Worm (Caenorhabditis elegans) whole organism, L4 larva: ENCODE data around the gene W03B1.5.

Experiments
- F10B5.3 ChIP-seq: sonication (generic microtip); optimal IDR thresholded peaks from 2 replicates; lab custom pipeline; 2016; ENCODE audit warnings: mild to moderate bottlenecking, missing genetic modification characterization, missing compliant biosample characterization
- F26F4.8 ChIP-seq: fragments of 200-800 bp; sonication (Bioruptor generic); conservative IDR thresholded peaks from 2 replicates; pipeline ENCODE4 v1.3.6; 2022; ENCODE audit warnings: missing genetic modification characterization, missing compliant biosample characterization
- F37D6.2 ChIP-seq: sonication (generic microtip); optimal IDR thresholded peaks from 2 replicates; lab custom pipeline; 2016; ENCODE audit warnings: mild to moderate bottlenecking, missing genetic modification characterization, missing compliant biosample characterization
- R02D3.7 ChIP-seq: fragments of 150-350 bp; sonication (generic microtip); optimal IDR thresholded peaks from 3 replicates; lab custom pipeline; 2014; ENCODE audit warnings: missing biosample characterization, missing genetic modification characterization
- T20F7.1 ChIP-seq: fragments of 200-800 bp; sonication (Bioruptor generic); optimal IDR thresholded peaks from 2 replicates; lab custom pipeline; 2018; ENCODE audit warnings: mild to moderate bottlenecking, missing genetic modification characterization, missing compliant biosample characterization
- Y105C5A.15 ChIP-seq: fragments of 200-800 bp; sonication (Bioruptor generic); IDR thresholded peaks from 2 replicates; pipeline ENCODE4 v1.3.6; 2022; ENCODE audit warnings: missing genetic modification characterization, missing compliant biosample characterization
- ZK546.5 ChIP-seq, 2 experiments: sonication (generic microtip); optimal IDR thresholded peaks; 2 replicates each; lab custom pipeline; 2017; ENCODE audit warnings: missing biosample characterization in 2 of 2, missing genetic modification characterization in 2 of 2
- aha-1 ChIP-seq: fragments of 150-350 bp; peaks from one replicate; lab custom pipeline; 2014; ENCODE audit warnings: missing biosample characterization, missing genetic modification characterization
- aly-2 ChIP-seq: sonication (generic microtip); optimal IDR thresholded peaks from 2 replicates; lab custom pipeline; 2018; ENCODE audit warnings: missing biosample characterization, missing genetic modification characterization
- arid-1 ChIP-seq: fragments of 200-800 bp; sonication (Bioruptor generic); conservative IDR thresholded peaks from 2 replicates; pipeline ENCODE4 v1.3.6; 2022; ENCODE audit warnings: missing genetic modification reagents, missing genetic modification characterization, missing compliant biosample characterization
- ceh-20 ChIP-seq: fragments of 200-800 bp; sonication (Bioruptor generic); IDR thresholded peaks from 2 replicates; pipeline ENCODE4 v1.3.6; 2022; ENCODE audit warnings: missing genetic modification reagents, missing genetic modification characterization, missing compliant biosample characterization
- ceh-32 ChIP-seq: sonication (generic microtip); optimal IDR thresholded peaks from 2 replicates; lab custom pipeline; 2016; ENCODE audit warnings: mild to moderate bottlenecking, missing genetic modification characterization, missing compliant biosample characterization; ENCODE audit not compliant: poor library complexity
- ceh-62 ChIP-seq: sonication (generic microtip); optimal IDR thresholded peaks from 2 replicates; lab custom pipeline; 2017; ENCODE audit warnings: missing biosample characterization, missing genetic modification characterization
- ceh-82 ChIP-seq: sonication (generic microtip); optimal IDR thresholded peaks from 2 replicates; lab custom pipeline; 2017; ENCODE audit warnings: missing biosample characterization, missing genetic modification characterization
- cey-2 ChIP-seq: sonication (generic microtip); optimal IDR thresholded peaks from 3 replicates; lab custom pipeline; 2017; ENCODE audit warnings: missing genetic modification characterization, mild to moderate bottlenecking, missing compliant biosample characterization, antibody characterized with exemption, borderline replicate concordance; ENCODE audit not compliant: insufficient read depth
- daf-12 ChIP-seq: fragments of 150-350 bp; optimal IDR thresholded peaks from 2 replicates; lab custom pipeline; 2014; ENCODE audit warnings: missing biosample characterization, missing genetic modification reagents, missing genetic modification characterization
- daf-8 ChIP-seq: fragments of 200-800 bp; sonication (Bioruptor generic); IDR thresholded peaks from 2 replicates; pipeline ENCODE4 v1.3.6; 2022; ENCODE audit warnings: missing genetic modification characterization, missing compliant biosample characterization
- dmd-6 ChIP-seq: fragments of 200-800 bp; sonication (Bioruptor generic); IDR thresholded peaks from 2 replicates; pipeline ENCODE4 v1.3.6; 2022; ENCODE audit warnings: missing genetic modification reagents, missing genetic modification characterization, missing compliant biosample characterization
- dmd-9 ChIP-seq: fragments of 200-800 bp; sonication (Bioruptor generic); IDR thresholded peaks from 2 replicates; pipeline ENCODE4 v1.3.6; 2022; ENCODE audit warnings: missing genetic modification reagents, missing genetic modification characterization, missing compliant biosample characterization
- dpl-1 ChIP-seq: fragments of 150-350 bp; optimal IDR thresholded peaks from 2 replicates; lab custom pipeline; 2014; ENCODE audit warnings: missing biosample characterization, missing genetic modification reagents, missing genetic modification characterization
- duxl-1 ChIP-seq: sonication (generic microtip); optimal IDR thresholded peaks from 2 replicates; lab custom pipeline; 2016; ENCODE audit warnings: mild to moderate bottlenecking, missing genetic modification characterization, moderate library complexity, missing compliant biosample characterization; ENCODE audit not compliant: poor library complexity
- dve-1 ChIP-seq: sonication (generic microtip); optimal IDR thresholded peaks from 2 replicates; lab custom pipeline; 2017; ENCODE audit warnings: antibody characterized with exemption, mild to moderate bottlenecking, missing genetic modification characterization, missing compliant biosample characterization; ENCODE audit not compliant: insufficient read depth
- egl-43 ChIP-seq: fragments of 200-800 bp; sonication (Bioruptor generic); IDR thresholded peaks from 2 replicates; pipeline ENCODE4 v1.3.6; 2022; ENCODE audit warnings: missing genetic modification reagents, missing genetic modification characterization, missing compliant biosample characterization
- fos-1 ChIP-seq: fragments of 150-350 bp; optimal IDR thresholded peaks from 2 replicates; lab custom pipeline; 2014; ENCODE audit warnings: missing biosample characterization, missing genetic modification characterization
- jun-1 ChIP-seq: fragments of 150-350 bp; optimal IDR thresholded peaks from 2 replicates; lab custom pipeline; 2014; ENCODE audit warnings: missing biosample characterization, missing genetic modification reagents, missing genetic modification characterization
- lim-7 ChIP-seq: fragments of 200-800 bp; sonication (Bioruptor generic); IDR thresholded peaks from 2 replicates; pipeline ENCODE4 v1.3.6; 2022; ENCODE audit warnings: missing genetic modification characterization, missing compliant biosample characterization
- lin-13 ChIP-seq: fragments of 150-350 bp; optimal IDR thresholded peaks from 2 replicates; lab custom pipeline; 2014; ENCODE audit warnings: missing biosample characterization, missing genetic modification reagents, missing genetic modification characterization
- lin-38 ChIP-seq: fragments of 200-800 bp; sonication (Bioruptor generic); IDR thresholded peaks from 2 replicates; pipeline ENCODE4 v1.3.6; 2022; ENCODE audit warnings: missing genetic modification reagents, missing genetic modification characterization, missing compliant biosample characterization
- lir-3 ChIP-seq: sonication (generic microtip); optimal IDR thresholded peaks from 2 replicates; lab custom pipeline; 2016; ENCODE audit warnings: mild to moderate bottlenecking, missing genetic modification characterization, missing compliant biosample characterization
- madf-5 ChIP-seq, 2 experiments: fragments of 200-800 bp; sonication (Bioruptor generic); IDR thresholded peaks; 2 replicates each; pipeline ENCODE4 v1.3.6; 2022; ENCODE audit warnings: missing compliant biosample characterization in 2 of 2, missing genetic modification characterization in 2 of 2
- mdl-1 ChIP-seq, 2 experiments: fragments of 150-350 bp in 1 of 2; sonication (generic microtip) in 1 of 2; optimal IDR thresholded peaks; 2 replicates each; lab custom pipeline; 2014 to 2017; ENCODE audit warnings: missing biosample characterization in 2 of 2, missing genetic modification characterization in 2 of 2
- mxl-2 ChIP-seq: fragments of 200-800 bp; sonication (Bioruptor generic); conservative IDR thresholded peaks from 2 replicates; pipeline ENCODE4 v1.3.6; 2022; ENCODE audit warnings: missing genetic modification reagents, missing genetic modification characterization, missing compliant biosample characterization
- nhr-10 ChIP-seq: fragments of 150-350 bp; optimal IDR thresholded peaks from 2 replicates; lab custom pipeline; 2014; ENCODE audit warnings: missing biosample characterization, missing genetic modification characterization
- nhr-102 ChIP-seq: sonication (generic microtip); optimal IDR thresholded peaks from 2 replicates; lab custom pipeline; 2016; ENCODE audit warnings: mild to moderate bottlenecking, missing genetic modification characterization, moderate library complexity, missing compliant biosample characterization
- nhr-25 ChIP-seq: sonication (generic microtip); optimal IDR thresholded peaks from 2 replicates; lab custom pipeline; 2017; ENCODE audit warnings: missing genetic modification characterization, mild to moderate bottlenecking, missing compliant biosample characterization, antibody characterized with exemption, moderate library complexity, borderline replicate concordance; ENCODE audit not compliant: insufficient read depth
- nhr-42 ChIP-seq: fragments of 200-800 bp; sonication (Bioruptor generic); IDR thresholded peaks from 2 replicates; pipeline ENCODE4 v1.3.6; 2022; ENCODE audit warnings: missing genetic modification characterization, missing compliant biosample characterization
- nhr-77 ChIP-seq: fragments of 150-350 bp; optimal IDR thresholded peaks from 2 replicates; lab custom pipeline; 2014; ENCODE audit warnings: missing biosample characterization, missing genetic modification characterization
- pha-4 ChIP-seq, 2 experiments: fragments of 150-350 bp in 1 of 2; fragments of 200-800 bp in 1 of 2; sonication (Bioruptor generic) in 1 of 2; IDR thresholded peaks in 1 of 2; optimal IDR thresholded peaks in 1 of 2; 2 replicates each; pipeline versions ENCODE4 v1.3.6 to Lab custom; 2014 to 2022; ENCODE audit warnings: missing genetic modification characterization in 2 of 2, missing genetic modification reagents in 2 of 2, missing biosample characterization in 1 of 2, missing compliant biosample characterization in 1 of 2
- php-3 ChIP-seq: fragments of 200-800 bp; sonication (Bioruptor generic); IDR thresholded peaks from 2 replicates; pipeline ENCODE4 v1.3.6; 2022; ENCODE audit warnings: missing genetic modification reagents, missing genetic modification characterization, missing compliant biosample characterization
- saeg-2 ChIP-seq: fragments of 200-800 bp; sonication (Bioruptor generic); IDR thresholded peaks from 2 replicates; pipeline ENCODE4 v1.3.6; 2022; ENCODE audit warnings: missing genetic modification reagents, missing genetic modification characterization, missing compliant biosample characterization
- skn-1 ChIP-seq: fragments of 150-350 bp; optimal IDR thresholded peaks from 2 replicates; lab custom pipeline; 2014; ENCODE audit warnings: missing biosample characterization, missing genetic modification characterization
- spr-1 ChIP-seq: sonication (generic microtip); optimal IDR thresholded peaks from 2 replicates; lab custom pipeline; 2016; ENCODE audit warnings: mild to moderate bottlenecking, missing genetic modification characterization, missing compliant biosample characterization
- tra-1 ChIP-seq: fragments of 200-800 bp; sonication (Bioruptor generic); IDR thresholded peaks from 2 replicates; pipeline ENCODE4 v1.3.6; 2022; ENCODE audit warnings: missing genetic modification reagents, missing genetic modification characterization, missing compliant biosample characterization
- unc-39 ChIP-seq: sonication (generic microtip); optimal IDR thresholded peaks from 2 replicates; lab custom pipeline; 2017; ENCODE audit warnings: missing biosample characterization, missing genetic modification characterization
- unc-62 ChIP-seq, 3 experiments: fragments of 150-350 bp in 1 of 3; sonication (generic microtip); optimal IDR thresholded peaks in 2 of 3; peaks in 1 of 3; 1 replicate in 1 of 3; 2 replicates in 2 of 3; lab custom pipeline; 2014 to 2017; ENCODE audit warnings: missing biosample characterization in 3 of 3, missing genetic modification characterization in 3 of 3, missing genetic modification reagents in 3 of 3, missing genotype in 1 of 3
- zfp-2 ChIP-seq: sonication (generic microtip); optimal IDR thresholded peaks from 2 replicates; lab custom pipeline; 2016; ENCODE audit warnings: mild to moderate bottlenecking, missing genetic modification characterization, missing compliant biosample characterization
- zfp-3 ChIP-seq: fragments of 200-800 bp; sonication (Bioruptor generic); conservative IDR thresholded peaks from 2 replicates; pipeline ENCODE4 v1.3.6; 2022; ENCODE audit warnings: missing genetic modification reagents, missing genetic modification characterization, missing compliant biosample characterization
- zip-2 ChIP-seq: fragments of 150-350 bp; optimal IDR thresholded peaks from 2 replicates; lab custom pipeline; 2014; ENCODE audit warnings: missing biosample characterization, missing genetic modification characterization
- ztf-11 ChIP-seq: fragments of 150-350 bp; optimal IDR thresholded peaks from 2 replicates; lab custom pipeline; 2014; ENCODE audit warnings: missing biosample characterization, missing genetic modification characterization
- ztf-7 ChIP-seq: fragments of 150-350 bp; optimal IDR thresholded peaks from 2 replicates; lab custom pipeline; 2014; ENCODE audit warnings: missing biosample characterization, missing genetic modification characterization

Gene W03B1.5

DNA sequence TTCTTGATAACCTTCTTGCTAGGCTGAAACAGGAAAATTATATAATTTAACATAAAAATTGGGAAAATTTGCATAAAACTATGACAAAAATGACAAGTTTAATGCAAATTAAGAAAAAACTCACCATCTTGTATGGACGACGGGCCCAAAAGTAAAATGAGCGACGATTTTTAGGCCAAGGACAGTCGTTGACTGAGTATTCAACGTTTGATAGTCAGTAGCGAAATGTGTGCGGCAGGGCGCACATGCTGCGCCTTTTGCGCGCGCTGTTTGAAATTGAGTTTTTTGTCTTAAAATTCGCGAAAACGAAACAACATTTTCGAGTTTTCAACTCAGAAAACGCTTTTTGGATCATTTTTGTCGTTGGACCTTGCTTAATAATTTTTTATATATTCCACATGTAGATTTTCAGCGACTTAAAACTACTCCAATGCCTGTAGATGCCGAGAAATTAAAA lies 42.2 kb downstream of the W03B1.5 start, which contains the start of the genes rpl-7A and set-21:
TSS of gene rpl-7A (minus strand) at position 153 of the 457 bp plus-strand sequence.
TSS of gene set-21 (plus strand) at position 407 of the 457 bp plus-strand sequence.
- TF ChIP-seq madf-5 (GFP tag; IDR thresholded peaks at IDR 0.05; lab: Robert Waterston, UW) (peak; percentile 73 to 95; a peak in 3 of 4 replicates), dmd-6 (GFP tag; lab: Robert Waterston, UW) (peak; percentile 97), dpl-1 (GFP tag; lab: Kevin White, UChicago) (peak; percentile 96), duxl-1 (tag; lab: Kevin White, UChicago) (peak; percentile 94), tra-1 (peak; percentile 96), cey-2 (tag; lab: Kevin White, UChicago) (no peak), ceh-82 (tag; lab: Kevin White, UChicago) (no peak), egl-43 (peak; percentile 96), php-3 (GFP tag; lab: Robert Waterston, UW) (peak; percentile 95), lim-7 (GFP tag; lab: Robert Waterston, UW) (0 out of 2 replicates have a peak, but pooled peaks have one; percentile 28), nhr-25 (tag; lab: Kevin White, UChicago) (peak; percentile 93), R02D3.7 (no peak), dmd-9 (GFP tag; lab: Robert Waterston, UW) (peak; percentile 97), mxl-2 (GFP tag; lab: Robert Waterston, UW) (peak; percentile 82), lin-38 (GFP tag; lab: Robert Waterston, UW) (peak; percentile 100), ceh-62 (no peak), unc-39 (tag; lab: Kevin White, UChicago) (no peak), skn-1 (tag; lab: Kevin White, UChicago) (no peak), aha-1 (tag; lab: Kevin White, UChicago) (peak; percentile 98), mdl-1 (tag; optimal IDR thresholded peaks at IDR 0.05; lab: Kevin White, UChicago) (peak in 1 of 2 experiments; percentile 68), zip-2 (tag; lab: Kevin White, UChicago) (peak; percentile 43), saeg-2 (GFP tag; lab: Robert Waterston, UW) (peak; percentile 97), zfp-3 (GFP tag; lab: Robert Waterston, UW) (peak; percentile 98), nhr-77 (tag; lab: Kevin White, UChicago) (peak; percentile 96), dve-1 (tag; lab: Kevin White, UChicago) (peak; percentile 92), daf-8 (no peak), fos-1 (tag; lab: Kevin White, UChicago) (peak; percentile 40), F10B5.3 (tag; lab: Kevin White, UChicago) (peak; percentile 90), unc-62 (GFP tag; optimal IDR thresholded peaks at IDR 0.05 in 1 of 2; lab: Kevin White, UChicago) (peak in 1 of 2 experiments; percentile 90), unc-62 (tag; optimal IDR thresholded peaks at IDR 0.05; lab: Kevin White, UChicago) (no peak), nhr-42 (GFP tag; lab: Robert Waterston, UW) (peak; percentile 97), nhr-102 (peak; percentile 97), aly-2 (tag; lab: Kevin White, UChicago) (no peak), ZK546.5 (tag; optimal IDR thresholded peaks at IDR 0.05; lab: Kevin White, UChicago) (peak in 1 of 2 experiments; percentile 78), F26F4.8 (GFP tag; lab: Robert Waterston, UW) (no peak), pha-4 (GFP tag; IDR thresholded peaks at IDR 0.05; lab: Robert Waterston, UW) (peak; percentile 98), pha-4 (tag; optimal IDR thresholded peaks at IDR 0.05; lab: Kevin White, UChicago) (no peak), jun-1 (tag; lab: Kevin White, UChicago) (peak; percentile 70), lin-13 (GFP tag; lab: Kevin White, UChicago) (peak; percentile 81), T20F7.1 (GFP tag; lab: Kevin White, UChicago) (peak; percentile 93), spr-1 (tag; lab: Kevin White, UChicago) (peak; percentile 92), lir-3 (tag; lab: Kevin White, UChicago) (peak; percentile 73), zfp-2 (tag; lab: Kevin White, UChicago) (peak; percentile 92), daf-12 (tag; lab: Kevin White, UChicago) (no peak), ceh-32 (peak; percentile 10), arid-1 (GFP tag; lab: Robert Waterston, UW) (peak; percentile 98), F37D6.2 (tag; lab: Kevin White, UChicago) (peak; percentile 93), ceh-20 (GFP tag; lab: Robert Waterston, UW) (peak; percentile 98), Y105C5A.15 (GFP tag; lab: Robert Waterston, UW) (peak; percentile 66; the same call in 1 of the 2 replicates), ztf-11 (tag; lab: Kevin White, UChicago) (no peak), nhr-10 (tag; lab: Kevin White, UChicago) (no peak), ztf-7 (tag; lab: Kevin White, UChicago) (no peak)
